Worm (Caenorhabditis elegans): ENCODE measurements around the gene F58H1.5.

F58H1.5 gene

DNA sequence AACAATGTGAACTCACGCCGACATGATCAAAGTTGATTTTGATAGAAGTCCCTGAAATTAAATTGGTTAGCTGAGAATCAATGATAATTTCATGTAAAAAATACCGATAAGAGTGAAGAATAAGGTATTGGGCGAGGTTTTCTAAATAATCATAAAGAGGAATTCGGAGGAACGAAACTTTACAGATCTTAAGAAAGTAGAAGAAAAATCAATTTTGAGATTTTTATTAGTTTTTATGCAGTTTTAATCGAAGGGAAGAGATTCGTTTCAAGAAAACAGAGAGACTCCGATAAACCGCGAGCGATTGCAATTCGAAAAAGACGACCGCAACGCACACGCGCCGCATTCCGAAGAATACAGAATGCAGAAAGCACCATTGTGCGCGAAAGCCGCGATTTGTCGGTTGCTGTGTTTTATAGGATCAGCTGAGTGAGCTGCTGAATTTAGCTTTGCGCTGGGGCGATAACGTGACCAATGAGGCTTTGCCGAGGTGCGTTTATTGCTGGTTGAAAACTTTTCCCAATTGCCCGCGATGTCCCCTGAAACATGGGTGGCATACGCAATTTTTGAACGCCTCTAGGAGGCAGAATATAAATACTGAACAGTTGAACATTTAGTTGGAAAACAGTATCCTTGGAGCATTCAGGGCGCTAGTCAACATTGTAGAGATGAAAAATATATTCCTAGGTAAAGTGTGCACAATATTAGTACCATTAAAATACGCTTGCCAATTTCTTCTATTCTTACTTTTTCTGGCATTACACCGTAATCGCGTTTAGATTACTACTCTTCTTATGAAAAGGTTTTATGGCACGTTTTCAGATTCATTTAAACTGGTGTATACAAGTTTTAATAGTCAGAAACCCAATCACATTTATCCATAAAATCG, 21.7 kb downstream of the F58H1.5 start, which contains the start of gene snr-4 (continued):
- TF ChIP-seq ceh-6 (GFP tag; optimal IDR thresholded peaks at IDR 0.05) (no peak), ceh-48 (tag; optimal IDR thresholded peaks at IDR 0.05) (no peak), hlh-15 (tag; optimal IDR thresholded peaks at IDR 0.05) (no peak), madf-2 (tag; optimal IDR thresholded peaks at IDR 0.05) (no peak), F13H6.1 (tag; optimal IDR thresholded peaks at IDR 0.05) (no peak), che-1 (tag; optimal IDR thresholded peaks at IDR 0.05) (no peak), ceh-9 (tag; optimal IDR thresholded peaks at IDR 0.05) (no peak), ceh-18 (tag; optimal IDR thresholded peaks at IDR 0.05) (peak; percentile 84), sox-4 (tag; optimal IDR thresholded peaks at IDR 0.05) (no peak), K09A11.1 (tag; optimal IDR thresholded peaks at IDR 0.05; ENCODE audit: insufficient read depth) (peak; percentile 10), gmeb-2 (tag; optimal IDR thresholded peaks at IDR 0.05) (no peak), lim-6 (tag; optimal IDR thresholded peaks at IDR 0.05) (no peak), elt-2 (tag; optimal IDR thresholded peaks at IDR 0.05) (peak; percentile 58), C38D4.7 (GFP tag; optimal IDR thresholded peaks at IDR 0.05) (peak; percentile 31), pha-4 (tag; optimal IDR thresholded peaks at IDR 0.05) (no peak), pros-1 (tag; optimal IDR thresholded peaks at IDR 0.05) (no peak), sox-2 (GFP tag; IDR thresholded peaks at IDR 0.05) (peak; percentile 85), eyg-1 (tag; optimal IDR thresholded peaks at IDR 0.05) (no peak), nhr-232 (tag; optimal IDR thresholded peaks at IDR 0.05) (no peak), ceh-19 (GFP tag; optimal IDR thresholded peaks at IDR 0.05) (no peak), hlh-13 (GFP tag; optimal IDR thresholded peaks at IDR 0.05) (no peak), pag-3 (tag; optimal IDR thresholded peaks at IDR 0.05; ENCODE audit: borderline replicate concordance) (no peak), nfya-1 (tag; optimal IDR thresholded peaks at IDR 0.05) (peak; percentile 89), hlh-8 (tag; optimal IDR thresholded peaks at IDR 0.05) (no peak), npax-4 (tag; optimal IDR thresholded peaks at IDR 0.05) (no peak), ref-2 (tag; optimal IDR thresholded peaks at IDR 0.05) (peak; percentile 58), elt-4 (tag; optimal IDR thresholded peaks at IDR 0.05) (no peak)

- TF ChIP-seq ama-1 (optimal IDR thresholded peaks at IDR 0.05) (peak; percentile 18), elt-2 (tag; optimal IDR thresholded peaks at IDR 0.05) (peak; percentile 41), ceh-31 (tag; optimal IDR thresholded peaks at IDR 0.05) (peak; percentile 42), unc-42 (tag; optimal IDR thresholded peaks at IDR 0.05) (no peak), nfya-1 (tag; optimal IDR thresholded peaks at IDR 0.05) (peak; percentile 48), C38D4.7 (GFP tag; optimal IDR thresholded peaks at IDR 0.05) (no peak), npax-4 (tag; optimal IDR thresholded peaks at IDR 0.05) (no peak), ceh-34 (tag; optimal IDR thresholded peaks at IDR 0.05) (peak; percentile 41)
Measured at ce11 chrV:11982309-11982708, 24.1 kb downstream of the F58H1.5 start, which contains the start of gene rpt-1. rpt-1 (minus strand) TSS chrV:11982397.

ce11 chrV:11985384-11985783, 27.2 kb downstream of the F58H1.5 start, which contains the start of gene mans-2:
mans-2 (minus strand) TSS chrV:11985484.
- TF ChIP-seq hlh-6 (tag; optimal IDR thresholded peaks at IDR 0.05), result no peak
- TF ChIP-seq tbx-2 (tag; optimal IDR thresholded peaks at IDR 0.05), result no peak
- no peak for TF ChIP-seq ama-1 (optimal IDR thresholded peaks at IDR 0.05)
- no peak for TF ChIP-seq sdc-2 (tag; optimal IDR thresholded peaks at IDR 0.05)
- no peak for TF ChIP-seq che-1 (tag; optimal IDR thresholded peaks at IDR 0.05)
- TF ChIP-seq unc-55 (GFP tag; optimal IDR thresholded peaks at IDR 0.05), result no peak
- no peak for TF ChIP-seq fkh-10 (GFP tag; optimal IDR thresholded peaks at IDR 0.05)
- no peak for TF ChIP-seq hlh-8 (tag; optimal IDR thresholded peaks at IDR 0.05)
- no peak for TF ChIP-seq tbx-7 (tag; optimal IDR thresholded peaks at IDR 0.05)
- no peak for TF ChIP-seq nhr-232 (tag; optimal IDR thresholded peaks at IDR 0.05)

All from whole organism, late embryonic.